Fruit fly (Drosophila melanogaster): ENCODE data around the gene CG11997.

The CG11997 gene

dm6 chr3R:9213029-9213428 is 35.7 kb downstream of the CG11997 start (continued):
- TF ChIP-seq CG3919 (GFP tag; optimal IDR thresholded peaks at IDR 0.05) (no peak), Ets96B (tag; optimal IDR thresholded peaks at IDR 0.05) (peak; percentile 8), Eip78C (GFP tag) (peak; percentile 56), salr (GFP tag; optimal IDR thresholded peaks at IDR 0.05) (peak in 1 of 2 experiments; percentile 1), CG1621 (tag; optimal IDR thresholded peaks at IDR 0.05) (no peak), Eip93F (GFP tag; optimal IDR thresholded peaks at IDR 0.05) (no peak), topi (GFP tag; optimal IDR thresholded peaks at IDR 0.05) (peak; percentile 36), CG3032 (tag; optimal IDR thresholded peaks at IDR 0.05) (peak; percentile 9), CG9139 (GFP tag; optimal IDR thresholded peaks at IDR 0.05) (no peak), svp (GFP tag) (no peak), eg (GFP tag; IDR thresholded peaks at IDR 0.05) (no peak), CG10669 (GFP tag; optimal IDR thresholded peaks at IDR 0.05) (peak; percentile 32), Eip75B (GFP tag; optimal IDR thresholded peaks at IDR 0.05) (peak; percentile 22), ss (GFP tag; optimal IDR thresholded peaks at IDR 0.05) (no peak), achi (GFP tag; optimal IDR thresholded peaks at IDR 0.05) (no peak), OdsH (GFP tag; optimal IDR thresholded peaks at IDR 0.05) (peak; percentile 34), Sox102F (GFP tag; optimal IDR thresholded peaks at IDR 0.05) (no peak), CG34406 (GFP tag; optimal IDR thresholded peaks at IDR 0.05) (no peak), CG6276 (GFP tag; optimal IDR thresholded peaks at IDR 0.05) (no peak), Met (GFP tag; optimal IDR thresholded peaks at IDR 0.05) (peak; percentile 21), CG11902 (GFP tag; optimal IDR thresholded peaks at IDR 0.05) (no peak), Blimp-1 (GFP tag; optimal IDR thresholded peaks at IDR 0.05) (no peak), Sox14 (GFP tag; optimal IDR thresholded peaks at IDR 0.05) (peak; percentile 29), CG11294 (GFP tag; IDR thresholded peaks at IDR 0.05) (no peak), CG8119 (GFP tag; IDR thresholded peaks at IDR 0.05) (0 out of 3 replicates have a peak, but pooled peaks have one; percentile 35), Smox (GFP tag; optimal IDR thresholded peaks at IDR 0.05) (no peak), Hr38 (GFP tag; optimal IDR thresholded peaks at IDR 0.05) (no peak), CG15336 (GFP tag; IDR thresholded peaks at IDR 0.05) (no peak; the same call in 1 of the 2 replicates), Hr39 (GFP tag; optimal IDR thresholded peaks at IDR 0.05) (peak; percentile 18), CG32006 (GFP tag; optimal IDR thresholded peaks at IDR 0.05) (peak; percentile 48), Gug (GFP tag; IDR thresholded peaks at IDR 0.05) (no peak), Ets21C (GFP tag; optimal IDR thresholded peaks at IDR 0.05) (no peak), CG6792 (GFP tag; optimal IDR thresholded peaks at IDR 0.05) (peak; percentile 20), dac (GFP tag; optimal IDR thresholded peaks at IDR 0.05) (no peak), esn (GFP tag; optimal IDR thresholded peaks at IDR 0.05) (no peak), Hr4 (GFP tag; optimal IDR thresholded peaks at IDR 0.05) (peak; percentile 22), CG6808 (GFP tag; optimal IDR thresholded peaks at IDR 0.05) (peak; percentile 14), fd59A (GFP tag; optimal IDR thresholded peaks at IDR 0.05) (no peak), CG10631 (GFP tag; optimal IDR thresholded peaks at IDR 0.05) (peak; percentile 35), CG8632 (GFP tag; optimal IDR thresholded peaks at IDR 0.05) (no peak), fkh (GFP tag; optimal IDR thresholded peaks at IDR 0.05) (no peak), spab (GFP tag; optimal IDR thresholded peaks at IDR 0.05) (no peak), Sox15 (GFP tag; optimal IDR thresholded peaks at IDR 0.05) (no peak)

- TF ChIP-seq achi (GFP tag; optimal IDR thresholded peaks at IDR 0.05), result no peak
- TF ChIP-seq Sox14 (GFP tag; optimal IDR thresholded peaks at IDR 0.05), result peak; percentile 61
These were observed 36.9 kb downstream of the CG11997 start for dm6 chr3R:9214235-9214634.
